Worm (Caenorhabditis elegans) whole organism, young adult: ENCODE measurements around the gene hcp-3.

ENCODE experiments used
- B0035.1 ChIP-seq: sonication (generic microtip); optimal IDR thresholded peaks from 2 replicates; lab custom pipeline; 2016; ENCODE audit warnings: missing genetic modification characterization, mild to moderate bottlenecking, missing compliant biosample characterization, missing genotype, missing genetic modification reagents
- B0336.3 ChIP-seq: fragments of 200-800 bp; sonication (Bioruptor generic); IDR thresholded peaks from 2 replicates; pipeline ENCODE4 v1.3.6; 2022; ENCODE audit warnings: missing genetic modification characterization, missing compliant biosample characterization
- C06A6.2 ChIP-seq: fragments of 200-800 bp; sonication (Bioruptor generic); conservative IDR thresholded peaks from 2 replicates; pipeline ENCODE4 v1.3.6; 2022; ENCODE audit warnings: missing genetic modification characterization, missing compliant biosample characterization
- F33H1.4 ChIP-seq: fragments of 200-800 bp; sonication (Bioruptor generic); IDR thresholded peaks from 2 replicates; pipeline ENCODE4 v1.3.6; 2022; ENCODE audit warnings: missing genetic modification reagents, missing genetic modification characterization, missing compliant biosample characterization
- F37B4.10 ChIP-seq: fragments of 200-800 bp; sonication (Bioruptor generic); IDR thresholded peaks from 2 replicates; pipeline ENCODE4 v1.3.6; 2022; ENCODE audit warnings: missing genetic modification characterization, missing compliant biosample characterization
- F55B11.4 ChIP-seq: sonication (generic microtip); optimal IDR thresholded peaks from 2 replicates; lab custom pipeline; 2016; ENCODE audit warnings: missing compliant biosample characterization, missing genetic modification characterization, borderline replicate concordance; ENCODE audit not compliant: insufficient read depth
- K12H6.12 ChIP-seq: fragments of 200-800 bp; sonication (Bioruptor generic); optimal IDR thresholded peaks from 2 replicates; lab custom pipeline; 2018; ENCODE audit warnings: mild to moderate bottlenecking, missing genetic modification characterization, missing compliant biosample characterization
- Y53F4B.3 ChIP-seq: fragments of 200-800 bp; sonication (Bioruptor generic); IDR thresholded peaks from 2 replicates; pipeline ENCODE4 v1.3.6; 2022; ENCODE audit warnings: missing genetic modification reagents, missing genetic modification characterization, missing compliant biosample characterization
- Y56A3A.18 ChIP-seq: fragments of 200-800 bp; sonication (Bioruptor generic); IDR thresholded peaks from 2 replicates; pipeline ENCODE4 v1.3.6; 2022; ENCODE audit warnings: missing genetic modification reagents, missing genetic modification characterization, missing compliant biosample characterization
- ZK185.1 ChIP-seq: sonication (generic microtip); optimal IDR thresholded peaks from 2 replicates; lab custom pipeline; 2016; ENCODE audit warnings: mild to moderate bottlenecking, missing genetic modification characterization, missing compliant biosample characterization; ENCODE audit not compliant: poor library complexity, severe bottlenecking
- akir-1 ChIP-seq: fragments of 200-800 bp; sonication (Bioruptor generic); optimal IDR thresholded peaks from 2 replicates; lab custom pipeline; 2018; ENCODE audit warnings: mild to moderate bottlenecking, missing genetic modification characterization, moderate library complexity, missing compliant biosample characterization
- ama-1 ChIP-seq, 3 experiments: fragments of 150-350 bp in 1 of 3; sonication (generic microtip) in 2 of 3; optimal IDR thresholded peaks; 2 replicates each; lab custom pipeline; 2014 to 2018; ENCODE audit warnings: missing biosample characterization in 2 of 3, missing genetic modification characterization in 2 of 3, missing genetic modification reagents in 2 of 3
- atf-7 ChIP-seq: sonication (generic microtip); optimal IDR thresholded peaks from 2 replicates; lab custom pipeline; 2017; ENCODE audit warnings: mild to moderate bottlenecking, missing genetic modification characterization, missing compliant biosample characterization
- athp-1 ChIP-seq: sonication (generic microtip); optimal IDR thresholded peaks from 2 replicates; lab custom pipeline; 2017; ENCODE audit warnings: mild to moderate bottlenecking, missing genetic modification characterization, missing compliant biosample characterization
- ceh-27 ChIP-seq: fragments of 200-800 bp; sonication (Bioruptor generic); optimal IDR thresholded peaks from 2 replicates; lab custom pipeline; 2018; ENCODE audit warnings: mild to moderate bottlenecking, missing genetic modification characterization, moderate library complexity, missing compliant biosample characterization
- ceh-58 ChIP-seq: fragments of 200-800 bp; sonication (Bioruptor generic); IDR thresholded peaks from 2 replicates; pipeline ENCODE4 v1.3.6; 2022; ENCODE audit warnings: missing genetic modification characterization, missing compliant biosample characterization
- ceh-91 ChIP-seq: fragments of 200-800 bp; sonication (Bioruptor generic); IDR thresholded peaks from 2 replicates; pipeline ENCODE4 v1.3.6; 2022; ENCODE audit warnings: missing genetic modification reagents, missing genetic modification characterization, missing compliant biosample characterization
- chd-7 ChIP-seq: sonication (generic microtip); optimal IDR thresholded peaks from 2 replicates; lab custom pipeline; 2016; ENCODE audit warnings: mild to moderate bottlenecking, missing genetic modification characterization, moderate library complexity, missing compliant biosample characterization
- die-1 ChIP-seq: sonication (generic microtip); optimal IDR thresholded peaks from 2 replicates; lab custom pipeline; 2016; ENCODE audit warnings: missing genotype, mild to moderate bottlenecking, missing genetic modification characterization, missing compliant biosample characterization
- egl-18 ChIP-seq: fragments of 200-800 bp; sonication (Bioruptor generic); IDR thresholded peaks from 2 replicates; pipeline ENCODE4 v1.3.6; 2022; ENCODE audit warnings: missing genetic modification reagents, missing genetic modification characterization, missing compliant biosample characterization
- gei-17 ChIP-seq: fragments of 200-800 bp; sonication (Bioruptor generic); optimal IDR thresholded peaks from 2 replicates; lab custom pipeline; 2018; ENCODE audit warnings: mild to moderate bottlenecking, missing genetic modification characterization, missing compliant biosample characterization
- hlh-12 ChIP-seq: sonication (generic microtip); optimal IDR thresholded peaks from 2 replicates; lab custom pipeline; 2016; ENCODE audit warnings: missing genetic modification characterization, missing compliant biosample characterization
- hmg-20 ChIP-seq: fragments of 200-800 bp; sonication (Bioruptor generic); IDR thresholded peaks from 2 replicates; pipeline ENCODE4 v1.3.6; 2022; ENCODE audit warnings: missing genetic modification reagents, missing genetic modification characterization, missing compliant biosample characterization
- hrde-1 ChIP-seq: sonication (generic microtip); optimal IDR thresholded peaks from 2 replicates; lab custom pipeline; 2016; ENCODE audit warnings: missing genetic modification characterization, mild to moderate bottlenecking, missing compliant biosample characterization, moderate library complexity, missing genotype, missing genetic modification reagents, borderline replicate concordance
- let-607 ChIP-seq, 2 experiments: fragments of 200-800 bp in 1 of 2; sonication (Bioruptor generic) in 1 of 2; sonication (generic microtip) in 1 of 2; optimal IDR thresholded peaks; 2 replicates each; lab custom pipeline; 2016 to 2018; ENCODE audit warnings: mild to moderate bottlenecking in 2 of 2, missing compliant biosample characterization in 2 of 2, missing genetic modification characterization in 2 of 2, moderate library complexity in 2 of 2, missing genotype in 1 of 2
- lin-40 ChIP-seq: sonication (generic microtip); optimal IDR thresholded peaks from 2 replicates; lab custom pipeline; 2016; ENCODE audit warnings: missing genetic modification characterization, mild to moderate bottlenecking, missing compliant biosample characterization, missing genotype, missing genetic modification reagents
- madf-6 ChIP-seq: fragments of 200-800 bp; sonication (Bioruptor generic); IDR thresholded peaks from 2 replicates; pipeline ENCODE4 v1.3.6; 2022; ENCODE audit warnings: missing genetic modification reagents, missing genetic modification characterization, missing compliant biosample characterization
- mcd-1 ChIP-seq: fragments of 200-800 bp; sonication (Bioruptor generic); IDR thresholded peaks from 2 replicates; pipeline ENCODE4 v1.3.6; 2022; ENCODE audit warnings: missing genetic modification reagents, missing genetic modification characterization, missing compliant biosample characterization
- mes-4 ChIP-seq: sonication (generic microtip); optimal IDR thresholded peaks from 2 replicates; lab custom pipeline; 2016; ENCODE audit warnings: missing genotype, missing genetic modification characterization, missing compliant biosample characterization
- mxl-1 ChIP-seq: sonication (generic microtip); optimal IDR thresholded peaks from 2 replicates; lab custom pipeline; 2016; ENCODE audit warnings: missing genetic modification characterization, missing compliant biosample characterization
- nhr-120 ChIP-seq: fragments of 200-800 bp; sonication (Bioruptor generic); IDR thresholded peaks from 2 replicates; pipeline ENCODE4 v1.3.6; 2022; ENCODE audit warnings: missing genetic modification characterization, missing compliant biosample characterization
- pha-4 ChIP-seq: fragments of 150-350 bp; sonication (generic microtip); optimal IDR thresholded peaks from 2 replicates; lab custom pipeline; 2014; ENCODE audit warnings: missing biosample characterization, missing genetic modification reagents, missing genetic modification characterization
- rec-8 ChIP-seq, 2 experiments: sonication (generic microtip); optimal IDR thresholded peaks; 2 replicates each; lab custom pipeline; 2016; ENCODE audit warnings: mild to moderate bottlenecking in 2 of 2, missing genetic modification characterization in 2 of 2, missing genetic modification reagents in 2 of 2, missing genotype in 2 of 2, missing biosample characterization in 1 of 2, missing compliant biosample characterization in 1 of 2, moderate library complexity in 1 of 2
- repo-1 ChIP-seq: sonication (generic microtip); optimal IDR thresholded peaks from 2 replicates; lab custom pipeline; 2017; ENCODE audit warnings: mild to moderate bottlenecking, missing genetic modification characterization, missing compliant biosample characterization
- rpc-1 ChIP-seq, 2 experiments: fragments of 150-350 bp in 1 of 2; sonication (generic microtip) in 1 of 2; optimal IDR thresholded peaks; 2 replicates each; lab custom pipeline; 2014 to 2018; ENCODE audit warnings: missing biosample characterization in 1 of 2, missing genetic modification characterization in 1 of 2, missing genetic modification reagents in 1 of 2, missing genotype in 1 of 2
- somi-1 ChIP-seq: fragments of 200-800 bp; sonication (Bioruptor generic); optimal IDR thresholded peaks from 2 replicates; lab custom pipeline; 2018; ENCODE audit warnings: mild to moderate bottlenecking, missing genetic modification characterization, missing compliant biosample characterization
- tlf-1 ChIP-seq: fragments of 200-800 bp; sonication (Bioruptor generic); optimal IDR thresholded peaks from 2 replicates; lab custom pipeline; 2018; ENCODE audit warnings: mild to moderate bottlenecking, missing genetic modification characterization, missing compliant biosample characterization
- unc-130 ChIP-seq: sonication (generic microtip); optimal IDR thresholded peaks from 2 replicates; lab custom pipeline; 2016; ENCODE audit warnings: missing genetic modification reagents, missing genetic modification characterization, missing compliant biosample characterization
- unc-62 ChIP-seq: fragments of 150-350 bp; optimal IDR thresholded peaks from 2 replicates; lab custom pipeline; 2014; ENCODE audit warnings: missing biosample characterization, missing genetic modification reagents, missing genetic modification characterization
- ztf-22 ChIP-seq: fragments of 200-800 bp; sonication (Bioruptor generic); optimal IDR thresholded peaks from 2 replicates; lab custom pipeline; 2018; ENCODE audit warnings: mild to moderate bottlenecking, missing genetic modification characterization, moderate library complexity, missing compliant biosample characterization

The hcp-3 gene

ce11 chrIII:9655802-9656201, 39.5 kb upstream of the hcp-3 start, which contains the start of gene C15H7.4:
Gene C15H7.4 (minus strand): TSS chrIII:9655902.
- no peak for TF ChIP-seq rec-8 (tag; optimal IDR thresholded peaks at IDR 0.05; lab: Kevin White, UChicago)
- TF ChIP-seq ceh-58 (GFP tag; lab: Robert Waterston, UW) = no peak
- no peak for TF ChIP-seq atf-7
- TF ChIP-seq die-1 = no peak
- TF ChIP-seq mcd-1 (GFP tag; lab: Robert Waterston, UW) = no peak
- TF ChIP-seq rpc-1 (optimal IDR thresholded peaks at IDR 0.05; lab: Kevin White, UChicago) = no peak
- no peak for TF ChIP-seq rpc-1 (tag; optimal IDR thresholded peaks at IDR 0.05; lab: Kevin White, UChicago)
- no peak for TF ChIP-seq hrde-1 (tag; lab: Kevin White, UChicago)
- TF ChIP-seq Y56A3A.18 (GFP tag; lab: Robert Waterston, UW) = no peak
- TF ChIP-seq ZK185.1 (tag; lab: Kevin White, UChicago) = no peak
- no peak for TF ChIP-seq egl-18
- TF ChIP-seq tlf-1 = no peak
- TF ChIP-seq nhr-120 (GFP tag; lab: Robert Waterston, UW) = no peak
- TF ChIP-seq athp-1 = no peak
- no peak for TF ChIP-seq F55B11.4
- TF ChIP-seq let-607 (tag; optimal IDR thresholded peaks at IDR 0.05; lab: Kevin White, UChicago) = no peak
- no peak for TF ChIP-seq F33H1.4 (GFP tag; lab: Robert Waterston, UW)
- no peak for TF ChIP-seq repo-1 (tag; lab: Kevin White, UChicago)

ce11 chrIII:9651871-9652270, 35.6 kb upstream of the hcp-3 start, which contains the start of gene C15H7.3:
Gene C15H7.3 (minus strand): TSS chrIII:9651971.
- TF ChIP-seq K12H6.12 (tag; lab: Kevin White, UChicago) = no peak
- TF ChIP-seq akir-1 (GFP tag; lab: Kevin White, UChicago) = no peak
- no peak for TF ChIP-seq Y53F4B.3
- no peak for TF ChIP-seq lin-40 (tag; lab: Kevin White, UChicago)
- TF ChIP-seq repo-1 (tag; lab: Kevin White, UChicago) = no peak
- TF ChIP-seq ZK185.1 (tag; lab: Kevin White, UChicago) = no peak
- no peak for TF ChIP-seq ztf-22 (GFP tag; lab: Kevin White, UChicago)
- TF ChIP-seq F37B4.10 (GFP tag; lab: Robert Waterston, UW) = no peak
- no peak for TF ChIP-seq pha-4
- no peak for TF ChIP-seq mxl-1 (tag; lab: Kevin White, UChicago)
- no peak for TF ChIP-seq C06A6.2 (GFP tag; lab: Robert Waterston, UW)
- no peak for TF ChIP-seq B0035.1 (tag; lab: Kevin White, UChicago)

DNA sequence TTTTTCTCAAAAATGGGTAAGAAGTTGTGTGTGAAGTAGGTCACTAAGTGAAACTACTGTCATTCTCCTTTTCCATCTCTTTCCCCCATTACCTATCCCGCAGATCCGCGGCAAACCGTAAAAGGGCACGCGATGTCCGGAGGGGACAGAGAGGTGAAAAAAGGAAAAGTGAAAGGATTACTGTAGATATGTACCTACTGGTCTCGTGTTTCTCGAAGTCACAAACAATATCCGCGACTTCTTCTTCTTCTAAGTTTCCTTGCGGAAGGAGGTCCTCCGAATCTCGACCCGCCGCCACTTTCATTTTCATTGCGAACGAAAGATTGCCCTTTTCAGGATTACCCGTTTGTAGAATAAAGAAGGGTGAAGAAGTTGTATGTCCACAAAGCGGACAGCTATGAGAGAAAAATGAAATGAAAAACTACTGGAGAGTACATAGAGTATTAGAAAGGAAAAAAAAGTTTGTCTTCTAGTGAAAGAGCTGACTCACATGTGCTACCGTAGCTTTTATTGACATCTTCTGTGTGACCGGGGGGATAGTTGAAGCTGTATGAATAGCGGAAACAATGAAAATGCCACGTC, 30.3 kb upstream of the hcp-3 start:
- TF ChIP-seq hmg-20 (GFP tag; lab: Robert Waterston, UW) (no peak), unc-130 (no peak)

DNA sequence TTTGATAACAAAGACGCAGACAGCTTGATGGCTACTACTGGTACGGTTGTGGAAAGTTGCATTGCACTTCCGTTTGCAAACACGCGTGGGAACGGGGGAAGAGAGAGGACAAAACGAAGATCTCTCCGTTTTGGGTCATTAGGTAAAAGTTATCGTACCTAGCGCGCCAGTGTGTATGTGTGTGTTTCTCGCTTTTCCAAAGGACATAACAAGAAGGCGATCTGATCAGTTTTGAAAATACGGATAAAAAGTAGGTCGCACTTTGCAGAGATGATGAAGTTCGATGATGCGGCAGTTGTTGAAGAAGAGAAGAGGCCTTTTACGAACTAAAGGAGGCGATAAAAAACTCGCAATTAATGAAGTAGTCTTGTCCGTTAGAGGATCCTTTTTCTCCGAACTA, 28.8 kb upstream of the hcp-3 start:
- TF ChIP-seq hlh-12 (tag; lab: Kevin White, UChicago) = no peak
- TF ChIP-seq gei-17 (GFP tag; lab: Kevin White, UChicago) = no peak
- no peak for TF ChIP-seq rpc-1 (optimal IDR thresholded peaks at IDR 0.05; lab: Kevin White, UChicago)
- TF ChIP-seq rpc-1 (tag; optimal IDR thresholded peaks at IDR 0.05; lab: Kevin White, UChicago) = no peak
- no peak for TF ChIP-seq madf-6
- TF ChIP-seq ama-1 (optimal IDR thresholded peaks at IDR 0.05; lab: Kevin White, UChicago) = no peak
- TF ChIP-seq ama-1 (GFP tag; optimal IDR thresholded peaks at IDR 0.05; lab: Kevin White, UChicago) = no peak
- no peak for TF ChIP-seq chd-7 (tag; lab: Kevin White, UChicago)
- TF ChIP-seq B0336.3 = no peak
- TF ChIP-seq akir-1 (GFP tag; lab: Kevin White, UChicago) = no peak
- TF ChIP-seq mes-4 (tag; lab: Kevin White, UChicago) = no peak
- TF ChIP-seq F37B4.10 (GFP tag; lab: Robert Waterston, UW) = no peak
- TF ChIP-seq ceh-91 (GFP tag; lab: Robert Waterston, UW) = no peak
- no peak for TF ChIP-seq unc-62
- no peak for TF ChIP-seq ceh-27 (GFP tag; lab: Kevin White, UChicago)
- no peak for TF ChIP-seq ZK185.1 (tag; lab: Kevin White, UChicago)
- no peak for TF ChIP-seq rec-8 (tag; optimal IDR thresholded peaks at IDR 0.05; lab: Kevin White, UChicago)
- no peak for TF ChIP-seq somi-1 (GFP tag; lab: Kevin White, UChicago)
